Fruit fly (Drosophila melanogaster): ENCODE measurements around the gene CG7483.

Gene CG7483

dm6 chr3R:8313038-8313437, at the start of gene CG7483:
CG7483 (plus strand) TSS chr3R:8313208.
- no peak for TF ChIP-seq psq (optimal IDR thresholded peaks at IDR 0.05)

dm6 chr3R:8264302-8265080, 48.5 kb upstream of the CG7483 start, which contains the start of the genes RPA1 and Mcm2:
RPA1 (minus strand) TSS chr3R:8264451.
Mcm2 (plus strand) TSS chr3R:8264970.
- TF ChIP-seq ttk (optimal IDR thresholded peaks at IDR 0.05) (no peak), Sin3A (optimal IDR thresholded peaks at IDR 0.05) (no peak)

dm6 chr3R:8269740-8270139, 43.3 kb upstream of the CG7483 start, which contains the start of gene CG9630:
CG9630 (minus strand) TSS chr3R:8269896.
- no peak for TF ChIP-seq h (optimal IDR thresholded peaks at IDR 0.05)
- no peak for TF ChIP-seq ttk (optimal IDR thresholded peaks at IDR 0.05)
- TF ChIP-seq Sin3A (optimal IDR thresholded peaks at IDR 0.05), result no peak
- TF ChIP-seq insv (optimal IDR thresholded peaks at IDR 0.05), result no peak
- TF ChIP-seq psq (optimal IDR thresholded peaks at IDR 0.05), result no peak
- TF ChIP-seq Myc (optimal IDR thresholded peaks at IDR 0.05), result no peak

- TF ChIP-seq Myc (optimal IDR thresholded peaks at IDR 0.05) (no peak), ttk (optimal IDR thresholded peaks at IDR 0.05) (no peak), Sin3A (optimal IDR thresholded peaks at IDR 0.05) (no peak), psq (optimal IDR thresholded peaks at IDR 0.05) (no peak), h (optimal IDR thresholded peaks at IDR 0.05) (no peak), insv (optimal IDR thresholded peaks at IDR 0.05) (no peak)
These were observed 40.3 kb upstream of the CG7483 start for dm6 chr3R:8272573-8273165.

- no peak for TF ChIP-seq h (optimal IDR thresholded peaks at IDR 0.05)
These were observed 38.0 kb upstream of the CG7483 start for dm6 chr3R:8275031-8275430.

dm6 chr3R:8277494-8278293, 35.3 kb upstream of the CG7483 start, which contains the start of gene ato:
ato (plus strand) TSS chr3R:8278052.
- no peak for TF ChIP-seq h (optimal IDR thresholded peaks at IDR 0.05)
- TF ChIP-seq psq (optimal IDR thresholded peaks at IDR 0.05), result no peak
- TF ChIP-seq insv (optimal IDR thresholded peaks at IDR 0.05), result no peak
- no peak for TF ChIP-seq Myc (optimal IDR thresholded peaks at IDR 0.05)
- no peak for TF ChIP-seq ttk (optimal IDR thresholded peaks at IDR 0.05)

dm6 chr3R:8279970-8280369, 33.0 kb upstream of the CG7483 start:
- TF ChIP-seq psq (optimal IDR thresholded peaks at IDR 0.05) (no peak), Myc (optimal IDR thresholded peaks at IDR 0.05) (no peak), ttk (optimal IDR thresholded peaks at IDR 0.05) (no peak), Sin3A (optimal IDR thresholded peaks at IDR 0.05) (no peak), insv (optimal IDR thresholded peaks at IDR 0.05) (no peak), h (optimal IDR thresholded peaks at IDR 0.05) (no peak)

dm6 chr3R:8282727-8283126, 30.3 kb upstream of the CG7483 start:
- TF ChIP-seq Myc (optimal IDR thresholded peaks at IDR 0.05), result no peak
- no peak for TF ChIP-seq psq (optimal IDR thresholded peaks at IDR 0.05)
- TF ChIP-seq ttk (optimal IDR thresholded peaks at IDR 0.05), result no peak
- TF ChIP-seq Sin3A (optimal IDR thresholded peaks at IDR 0.05), result no peak
- no peak for TF ChIP-seq insv (optimal IDR thresholded peaks at IDR 0.05)
- no peak for TF ChIP-seq h (optimal IDR thresholded peaks at IDR 0.05)

- TF ChIP-seq Sin3A (optimal IDR thresholded peaks at IDR 0.05) (no peak), h (optimal IDR thresholded peaks at IDR 0.05) (no peak), insv (optimal IDR thresholded peaks at IDR 0.05) (no peak), ttk (optimal IDR thresholded peaks at IDR 0.05) (no peak), psq (optimal IDR thresholded peaks at IDR 0.05) (no peak), Myc (optimal IDR thresholded peaks at IDR 0.05) (no peak)
These were observed 28.8 kb upstream of the CG7483 start for dm6 chr3R:8284234-8284633.

- TF ChIP-seq Myc (optimal IDR thresholded peaks at IDR 0.05) (no peak), insv (optimal IDR thresholded peaks at IDR 0.05) (no peak), h (optimal IDR thresholded peaks at IDR 0.05) (no peak), ttk (optimal IDR thresholded peaks at IDR 0.05) (no peak)
These were observed 27.2 kb upstream of the CG7483 start for dm6 chr3R:8285727-8286344.

dm6 chr3R:8287697-8288096, 25.3 kb upstream of the CG7483 start, which contains the start of gene Nazo:
Nazo (plus strand) TSS chr3R:8287876.
- TF ChIP-seq Sin3A (optimal IDR thresholded peaks at IDR 0.05), result no peak
- no peak for TF ChIP-seq insv (optimal IDR thresholded peaks at IDR 0.05)
- no peak for TF ChIP-seq psq (optimal IDR thresholded peaks at IDR 0.05)

- TF ChIP-seq ttk (optimal IDR thresholded peaks at IDR 0.05), result no peak
- no peak for TF ChIP-seq psq (optimal IDR thresholded peaks at IDR 0.05)
- TF ChIP-seq insv (optimal IDR thresholded peaks at IDR 0.05), result no peak
- no peak for TF ChIP-seq Myc (optimal IDR thresholded peaks at IDR 0.05)
- TF ChIP-seq Sin3A (optimal IDR thresholded peaks at IDR 0.05), result no peak
- TF ChIP-seq h (optimal IDR thresholded peaks at IDR 0.05), result no peak
These were observed 24.2 kb upstream of the CG7483 start for dm6 chr3R:8288790-8289189.

Data from Kc167 (cell line).